Fruit fly (Drosophila melanogaster) whole organism, embryonic: ENCODE data around the gene CG12539.

Experiments used
- Adf1 ChIP-seq: fragments of 200-800 bp; sonication (Bioruptor generic); IDR thresholded peaks from 2 replicates; pipeline ENCODE4 v1.3.6; 2022; ENCODE audit warnings: missing biosample characterization, missing genetic modification characterization
- CG10209 ChIP-seq: fragments of 200-800 bp; sonication (Bioruptor generic); optimal IDR thresholded peaks from 3 replicates; lab custom pipeline; 2017; ENCODE audit warnings: missing biosample characterization, mild to moderate bottlenecking, missing genetic modification characterization, missing genetic modification reagents
- CG10267 ChIP-seq: fragments of 200-800 bp; sonication (Bioruptor generic); optimal IDR thresholded peaks from 2 replicates; lab custom pipeline; 2018; ENCODE audit warnings: missing biosample characterization, mild to moderate bottlenecking, missing genetic modification characterization, moderate library complexity
- CG10543 ChIP-seq: fragments of 200-800 bp; sonication (Bioruptor generic); optimal IDR thresholded peaks from 3 replicates; lab custom pipeline; 2017; ENCODE audit warnings: missing biosample characterization, mild to moderate bottlenecking, missing genetic modification characterization, moderate library complexity
- CG11456 ChIP-seq: fragments of 200-800 bp; sonication (Bioruptor generic); IDR thresholded peaks from 3 replicates; pipeline ENCODE4 v1.3.6; 2022; ENCODE audit warnings: missing biosample characterization, missing genetic modification characterization
- CG12071 ChIP-seq: fragments of 200-800 bp; sonication (Bioruptor generic); optimal IDR thresholded peaks from 3 replicates; lab custom pipeline; 2018; ENCODE audit warnings: missing biosample characterization, mild to moderate bottlenecking, missing genetic modification characterization
- CG12219 ChIP-seq: fragments of 200-800 bp; sonication (Bioruptor generic); optimal IDR thresholded peaks from 3 replicates; lab custom pipeline; 2018; ENCODE audit warnings: missing biosample characterization, mild to moderate bottlenecking, missing genetic modification characterization
- CG13624 ChIP-seq: fragments of 200-800 bp; sonication (Bioruptor generic); optimal IDR thresholded peaks from 2 replicates; lab custom pipeline; 2016; ENCODE audit warnings: missing biosample characterization, missing genetic modification characterization
- CG13775 ChIP-seq: fragments of 200-800 bp; sonication (Bioruptor generic); optimal IDR thresholded peaks from 3 replicates; lab custom pipeline; 2017; ENCODE audit warnings: missing biosample characterization, mild to moderate bottlenecking, missing genetic modification characterization
- CG15011 ChIP-seq: fragments of 200-800 bp; sonication (Bioruptor generic); optimal IDR thresholded peaks from 3 replicates; lab custom pipeline; 2018; ENCODE audit warnings: missing biosample characterization, mild to moderate bottlenecking, missing genetic modification characterization
- CG1647 ChIP-seq: fragments of 200-800 bp; sonication (Bioruptor generic); optimal IDR thresholded peaks from 3 replicates; lab custom pipeline; 2016; ENCODE audit warnings: missing biosample characterization, missing genetic modification characterization
- CG17361 ChIP-seq: fragments of 200-800 bp; sonication (Bioruptor generic); IDR thresholded peaks from 3 replicates; pipeline ENCODE4 v1.3.6; 2022; ENCODE audit warnings: missing biosample characterization, missing genetic modification characterization
- CG1832 ChIP-seq: fragments of 200-800 bp; sonication (Bioruptor generic); optimal IDR thresholded peaks from 2 replicates; lab custom pipeline; 2017; ENCODE audit warnings: missing biosample characterization, mild to moderate bottlenecking, missing genetic modification characterization, inconsistent platforms
- CG31365 ChIP-seq: fragments of 200-800 bp; sonication (Bioruptor generic); optimal IDR thresholded peaks from 2 replicates; lab custom pipeline; 2018; ENCODE audit warnings: missing biosample characterization, mild to moderate bottlenecking, missing genetic modification characterization
- CG32772 ChIP-seq: fragments of 200-800 bp; sonication (Bioruptor generic); IDR thresholded peaks from 2 replicates; pipeline ENCODE4 v1.3.6; 2022; ENCODE audit warnings: missing biosample characterization, missing genetic modification characterization
- CG3281 ChIP-seq: fragments of 200-800 bp; sonication (Bioruptor generic); optimal IDR thresholded peaks from 3 replicates; lab custom pipeline; 2017; ENCODE audit warnings: missing biosample characterization, mild to moderate bottlenecking, missing genetic modification characterization
- CG4360 ChIP-seq: fragments of 200-800 bp; sonication (Bioruptor generic); IDR thresholded peaks from 2 replicates; pipeline ENCODE4 v1.3.6; 2022; ENCODE audit warnings: missing biosample characterization, missing genetic modification characterization
- CG7745 ChIP-seq: fragments of 200-800 bp; sonication (Bioruptor generic); optimal IDR thresholded peaks from 2 replicates; lab custom pipeline; 2018; ENCODE audit warnings: missing biosample characterization, mild to moderate bottlenecking, missing genetic modification characterization, moderate library complexity
- CG8478 ChIP-seq: fragments of >200 bp; optimal IDR thresholded peaks from 2 replicates; lab custom pipeline; 2018
- CG9727 ChIP-seq: fragments of 200-800 bp; sonication (Bioruptor generic); optimal IDR thresholded peaks from 3 replicates; lab custom pipeline; 2017; ENCODE audit warnings: missing biosample characterization, mild to moderate bottlenecking, missing genetic modification characterization
- CG9932 ChIP-seq: fragments of 200-800 bp; sonication (Bioruptor generic); IDR thresholded peaks from 2 replicates; pipeline ENCODE4 v1.3.6; 2022; ENCODE audit warnings: missing biosample characterization, missing genetic modification characterization
- D ChIP-seq, 2 experiments: fragments of 200-800 bp in 1 of 2; fragments of >200 bp in 1 of 2; sonication (Bioruptor generic) in 1 of 2; optimal IDR thresholded peaks; 2 replicates in 1 of 2; 3 replicates in 1 of 2; lab custom pipeline; 2017; ENCODE audit warnings: mild to moderate bottlenecking in 1 of 2, missing biosample characterization in 1 of 2, missing genetic modification characterization in 1 of 2, missing genetic modification reagents in 1 of 2
- Dbx ChIP-seq: fragments of 200-800 bp; sonication (Bioruptor generic); IDR thresholded peaks from 3 replicates; pipeline ENCODE4 v1.3.6; 2022; ENCODE audit warnings: missing biosample characterization, missing genetic modification characterization
- Dip2 ChIP-seq: fragments of 200-800 bp; sonication (Bioruptor generic); IDR thresholded peaks from 2 replicates; pipeline ENCODE4 v1.3.6; 2022; ENCODE audit warnings: missing biosample characterization, missing genetic modification characterization
- Dip3 ChIP-seq: fragments of 200-800 bp; sonication (Bioruptor generic); optimal IDR thresholded peaks from 3 replicates; lab custom pipeline; 2016; ENCODE audit warnings: missing biosample characterization, missing genetic modification characterization
- HLH54F ChIP-seq: fragments of 200-800 bp; sonication (Bioruptor generic); optimal IDR thresholded peaks from 3 replicates; lab custom pipeline; 2016; ENCODE audit warnings: missing biosample characterization, missing genetic modification characterization
- Hmr ChIP-seq: fragments of 200-800 bp; sonication (Bioruptor generic); optimal IDR thresholded peaks from 3 replicates; lab custom pipeline; 2017; ENCODE audit warnings: mild to moderate bottlenecking, missing biosample characterization, missing genetic modification reagents, missing genetic modification characterization
- Hr51 ChIP-seq, 2 experiments: fragments of 200-800 bp; sonication (Bioruptor generic); optimal IDR thresholded peaks; 2 replicates in 1 of 2; 3 replicates in 1 of 2; lab custom pipeline; 2016 to 2018; ENCODE audit warnings: missing biosample characterization in 2 of 2, missing genetic modification characterization in 2 of 2, mild to moderate bottlenecking in 1 of 2, moderate library complexity in 1 of 2
- Mad ChIP-seq: fragments of 200-800 bp; sonication (Bioruptor generic); optimal IDR thresholded peaks from 2 replicates; lab custom pipeline; 2016; ENCODE audit warnings: missing biosample characterization, missing genetic modification characterization
- Optix ChIP-seq: fragments of 200-800 bp; sonication (Bioruptor generic); IDR thresholded peaks from 3 replicates; pipeline ENCODE4 v1.3.6; 2022; ENCODE audit warnings: missing biosample characterization, missing genetic modification characterization
- Ptx1 ChIP-seq: fragments of 200-800 bp; sonication (Bioruptor generic); IDR thresholded peaks from 2 replicates; pipeline ENCODE4 v1.3.6; 2022; ENCODE audit warnings: missing biosample characterization, missing genetic modification characterization
- Side ChIP-seq: fragments of 200-800 bp; sonication (Bioruptor generic); optimal IDR thresholded peaks from 2 replicates; lab custom pipeline; 2016; ENCODE audit warnings: missing biosample characterization, missing genetic modification characterization
- Taf1 ChIP-seq: fragments of 200-800 bp; sonication (Bioruptor generic); IDR thresholded peaks from 2 replicates; pipeline ENCODE4 v1.3.6; 2022; ENCODE audit warnings: missing biosample characterization, missing genetic modification characterization
- Usf ChIP-seq: fragments of 200-800 bp; sonication (Bioruptor generic); optimal IDR thresholded peaks from 2 replicates; lab custom pipeline; 2017; ENCODE audit warnings: missing genotype, missing biosample characterization, missing genetic modification characterization
- amos ChIP-seq: fragments of 200-800 bp; sonication (Bioruptor generic); IDR thresholded peaks from 2 replicates; pipeline ENCODE4 v1.3.6; 2022; ENCODE audit warnings: missing biosample characterization, missing genetic modification characterization; ENCODE audit not compliant: partially characterized antibody
- bowl ChIP-seq: fragments of 200-800 bp; sonication (Bioruptor generic); IDR thresholded peaks from 2 replicates; pipeline ENCODE4 v1.3.6; 2022; ENCODE audit warnings: missing biosample characterization, missing genetic modification characterization
- chn ChIP-seq: fragments of 200-800 bp; sonication (Bioruptor generic); optimal IDR thresholded peaks from 2 replicates; lab custom pipeline; 2016; ENCODE audit warnings: missing biosample characterization, missing genetic modification characterization
- grau ChIP-seq: fragments of 200-800 bp; optimal IDR thresholded peaks from 3 replicates; lab custom pipeline; 2019; ENCODE audit warnings: missing biosample characterization, mild to moderate bottlenecking, missing genetic modification characterization, moderate library complexity
- klu ChIP-seq: fragments of 200-800 bp; sonication (Bioruptor generic); IDR thresholded peaks from 2 replicates; pipeline ENCODE4 v1.3.6; 2022; ENCODE audit warnings: missing biosample characterization, missing genetic modification characterization
- lmd ChIP-seq: fragments of 200-800 bp; sonication (Bioruptor generic); IDR thresholded peaks from 2 replicates; pipeline ENCODE4 v1.3.6; 2022; ENCODE audit warnings: missing biosample characterization, missing genetic modification characterization
- pho ChIP-seq: fragments of 200-800 bp; sonication (Bioruptor generic); optimal IDR thresholded peaks from 2 replicates; lab custom pipeline; 2016; ENCODE audit warnings: missing biosample characterization, missing genetic modification characterization
- pzg ChIP-seq: fragments of 200-800 bp; sonication (Bioruptor generic); optimal IDR thresholded peaks from 3 replicates; lab custom pipeline; 2018; ENCODE audit warnings: missing biosample characterization, mild to moderate bottlenecking, missing genetic modification characterization, moderate library complexity
- ranshi ChIP-seq: fragments of 200-800 bp; sonication (Bioruptor generic); IDR thresholded peaks from 2 replicates; pipeline ENCODE4 v1.3.6; 2022; ENCODE audit warnings: missing biosample characterization, missing genetic modification characterization
- sd ChIP-seq: fragments of 200-800 bp; sonication (Bioruptor generic); optimal IDR thresholded peaks from 3 replicates; lab custom pipeline; 2018; ENCODE audit warnings: missing biosample characterization, mild to moderate bottlenecking, missing genetic modification characterization, moderate library complexity
- shn ChIP-seq: fragments of 200-800 bp; sonication (Bioruptor generic); optimal IDR thresholded peaks from 3 replicates; lab custom pipeline; 2016; ENCODE audit warnings: missing biosample characterization, missing genetic modification characterization
- sisA ChIP-seq: fragments of 200-800 bp; sonication (Bioruptor generic); IDR thresholded peaks from 2 replicates; pipeline ENCODE4 v1.3.6; 2022; ENCODE audit warnings: missing biosample characterization, missing genetic modification characterization
- tna ChIP-seq: fragments of 200-800 bp; sonication (Bioruptor generic); IDR thresholded peaks from 2 replicates; pipeline ENCODE4 v1.3.6; 2022; ENCODE audit warnings: missing biosample characterization, missing genetic modification characterization; ENCODE audit not compliant: partially characterized antibody
- ttk ChIP-seq: fragments of 200-800 bp; sonication (Bioruptor generic); IDR thresholded peaks from 2 replicates; pipeline ENCODE4 v2.1.2; 2022; ENCODE audit warnings: missing biosample characterization, missing genetic modification characterization
- zf30C ChIP-seq: fragments of 200-800 bp; sonication (Bioruptor generic); optimal IDR thresholded peaks from 3 replicates; lab custom pipeline; 2018; ENCODE audit warnings: missing biosample characterization, mild to moderate bottlenecking, missing genetic modification characterization

CG12539 gene

dm6 chrX:14839739-14840347, 4.7 kb downstream of the CG12539 start (continued):
- TF ChIP-seq CG10209 (GFP tag; lab: Kevin White, UChicago) (peak; percentile 33), lmd (GFP tag; lab: Robert Waterston, UW) (peak; percentile 54; the same call in 1 of the 2 replicates), CG9932 (GFP tag; lab: Robert Waterston, UW) (peak; percentile 71), bowl (GFP tag; lab: Robert Waterston, UW) (peak; percentile 23; the same call in 1 of the 2 replicates), Dip3 (GFP tag; lab: Kevin White, UChicago) (peak; percentile 28), CG12071 (GFP tag; lab: Kevin White, UChicago) (peak; percentile 2), CG3281 (GFP tag; lab: Kevin White, UChicago) (peak; percentile 58), shn (peak; percentile 60), CG10267 (tag; lab: Kevin White, UChicago) (no peak), CG13775 (GFP tag; lab: Kevin White, UChicago) (peak; percentile 26), chn (GFP tag; lab: Kevin White, UChicago) (no peak), grau (peak; percentile 50), klu (0 out of 2 replicates have a peak, but pooled peaks have one; percentile 19), Dbx (0 out of 3 replicates have a peak, but pooled peaks have one; percentile 51), CG32772 (GFP tag; lab: Robert Waterston, UW) (0 out of 2 replicates have a peak, but pooled peaks have one; percentile 34), CG1832 (GFP tag; lab: Kevin White, UChicago) (peak; percentile 61), pzg (GFP tag; lab: Kevin White, UChicago) (peak; percentile 6), HLH54F (GFP tag; lab: Kevin White, UChicago) (peak; percentile 42), CG11456 (GFP tag; lab: Robert Waterston, UW) (peak; percentile 62; the same call in 1 of the 3 replicates), Hr51 (GFP tag; optimal IDR thresholded peaks at IDR 0.05; lab: Kevin White, UChicago) (peak in 1 of 2 experiments; percentile 60), CG13624 (GFP tag; lab: Kevin White, UChicago) (peak; percentile 37), CG1647 (peak; percentile 7), D (optimal IDR thresholded peaks at IDR 0.05; lab: Kevin White, UChicago) (no peak), D (GFP tag; optimal IDR thresholded peaks at IDR 0.05; lab: Kevin White, UChicago) (peak; percentile 31), CG17361 (GFP tag; lab: Robert Waterston, UW) (no peak), Adf1 (no peak), CG9727 (GFP tag; lab: Kevin White, UChicago) (peak; percentile 42), sisA (peak; percentile 20; the same call in 1 of the 2 replicates), Hmr (GFP tag; lab: Kevin White, UChicago) (peak; percentile 65), pho (GFP tag; lab: Kevin White, UChicago) (peak; percentile 74), Ptx1 (GFP tag; lab: Robert Waterston, UW) (peak; percentile 40; the same call in 1 of the 2 replicates), Usf (GFP tag; lab: Kevin White, UChicago) (peak; percentile 6), Side (peak; percentile 40), Taf1 (GFP tag; lab: Robert Waterston, UW) (peak; percentile 63; the same call in 1 of the 2 replicates), Dip2 (GFP tag; lab: Robert Waterston, UW) (no peak), amos (no peak; the same call in 1 of the 2 replicates), CG10543 (GFP tag; lab: Kevin White, UChicago) (peak; percentile 66), ranshi (peak; percentile 51), CG7745 (tag; lab: Kevin White, UChicago) (no peak), CG31365 (tag; lab: Kevin White, UChicago) (peak; percentile 40), CG15011 (GFP tag; lab: Kevin White, UChicago) (no peak), tna (GFP tag; lab: Robert Waterston, UW) (no peak), CG8478 (no peak), Mad (peak; percentile 15), CG4360 (GFP tag; lab: Robert Waterston, UW) (peak; percentile 93), sd (tag; lab: Kevin White, UChicago) (peak; percentile 88), ttk (GFP tag; lab: Robert Waterston, UW) (peak; percentile 60; the same call in 1 of the 2 replicates), CG12219 (GFP tag; lab: Kevin White, UChicago) (peak; percentile 4), Optix (peak; percentile 53; the same call in 1 of the 3 replicates), zf30C (GFP tag; lab: Kevin White, UChicago) (peak; percentile 91)
